Worm (Caenorhabditis elegans) whole organism, L3 larva: ENCODE measurements around the gene C45B11.2.

Source experiments
- aly-2 ChIP-seq: fragments of 150-350 bp; optimal IDR thresholded peaks from 2 replicates; lab custom pipeline; 2014; ENCODE audit warnings: missing biosample characterization, missing genetic modification characterization
- jun-1 ChIP-seq: fragments of 150-350 bp; optimal IDR thresholded peaks from 2 replicates; lab custom pipeline; 2014; ENCODE audit warnings: missing biosample characterization, missing genetic modification reagents, missing genetic modification characterization
- nhr-11 ChIP-seq: fragments of 150-350 bp; optimal IDR thresholded peaks from 2 replicates; lab custom pipeline; 2014; ENCODE audit warnings: missing biosample characterization, missing genetic modification characterization
- unc-62 ChIP-seq: fragments of 150-350 bp; sonication (generic microtip); optimal IDR thresholded peaks from 4 replicates; lab custom pipeline; 2014; ENCODE audit warnings: missing biosample characterization, missing genetic modification reagents, missing genetic modification characterization

- TF ChIP-seq nhr-11 (tag; lab: Kevin White, UChicago) = no peak
- no peak for TF ChIP-seq jun-1
- TF ChIP-seq unc-62 = no peak
- TF ChIP-seq aly-2 (tag; lab: Kevin White, UChicago) = no peak
Observed at ce11 chrV:11078874-11079273, 36.4 kb downstream of the C45B11.2 start.
